Worm (Caenorhabditis elegans): ENCODE measurements around the gene C25H3.11.

Gene C25H3.11

ce11 chrII:5735744-5736143 lies 46.9 kb upstream of the C25H3.11 start:
- TF ChIP-seq blmp-1 (tag; optimal IDR thresholded peaks at IDR 0.05) (peak; percentile 30), nhr-85 (tag) (peak; percentile 45), nhr-28 (tag; optimal IDR thresholded peaks at IDR 0.05) (no peak), pqm-1 (tag; optimal IDR thresholded peaks at IDR 0.05) (no peak), unc-62 (GFP tag; optimal IDR thresholded peaks at IDR 0.05) (no peak), mef-2 (tag; optimal IDR thresholded peaks at IDR 0.05) (no peak), ztf-11 (tag; optimal IDR thresholded peaks at IDR 0.05) (no peak), dsc-1 (tag; optimal IDR thresholded peaks at IDR 0.05) (no peak)

DNA sequence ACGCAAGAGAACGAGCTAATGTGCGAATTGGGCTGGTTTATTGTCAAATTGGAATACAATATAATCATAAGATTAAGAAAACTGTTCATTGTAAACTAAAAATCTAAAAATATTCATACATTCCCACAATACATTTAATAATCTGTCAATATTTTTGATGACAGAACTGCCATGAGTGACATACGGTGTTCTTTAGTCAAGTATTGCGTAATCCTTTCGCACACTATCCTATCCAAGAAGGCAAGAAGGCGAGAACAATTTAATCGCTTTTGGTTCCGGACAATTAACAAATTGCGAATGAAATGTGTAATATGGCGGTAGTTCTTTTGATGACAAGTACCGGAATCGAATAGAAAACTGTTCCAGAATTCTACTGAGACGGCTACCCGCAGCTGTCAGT lies 46.0 kb upstream of the C25H3.11 start:
- no peak for TF ChIP-seq grh-1 (GFP tag; IDR thresholded peaks at IDR 0.05)
- no peak for TF ChIP-seq lsy-2 (tag; optimal IDR thresholded peaks at IDR 0.05)
- no peak for TF ChIP-seq nhr-19 (GFP tag; conservative IDR thresholded peaks at IDR 0.05)
- TF ChIP-seq skn-1 (tag; optimal IDR thresholded peaks at IDR 0.05) = no peak

DNA sequence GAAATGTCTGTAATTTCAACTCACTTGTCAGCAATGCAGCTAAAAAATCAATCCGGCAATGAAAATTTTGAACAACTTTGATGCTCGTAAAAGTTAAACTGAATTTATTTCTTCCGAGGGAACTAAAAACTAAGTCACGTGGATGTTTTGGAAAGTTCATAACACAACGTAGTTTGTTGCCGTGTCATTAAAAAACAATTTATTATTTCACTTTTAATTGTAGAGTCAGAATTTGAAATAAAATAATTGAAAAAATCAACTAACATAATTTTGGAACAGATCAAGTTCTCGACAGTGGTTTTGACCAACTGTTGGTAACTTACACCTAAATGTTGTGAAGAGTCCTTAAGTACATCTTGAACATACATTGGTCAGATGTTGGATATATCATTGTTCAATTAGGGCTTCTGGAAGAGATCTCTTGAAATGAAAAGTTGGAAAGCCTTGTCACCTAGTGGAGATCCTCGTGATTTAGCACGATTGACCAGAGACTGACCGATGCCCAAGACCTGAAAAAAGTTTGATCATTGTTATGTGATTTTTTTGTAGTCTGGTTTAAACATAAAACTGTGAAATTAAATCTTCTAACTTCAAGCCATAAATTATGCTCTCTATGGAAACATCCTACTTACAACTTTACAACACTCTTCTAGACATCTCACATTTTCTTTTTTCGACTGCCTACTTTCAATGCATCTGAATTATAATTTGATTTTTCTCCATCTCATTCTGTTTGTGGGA lies 41.7 kb upstream of the C25H3.11 start, which contains the start of the genes C18A3.7 and C18A3.11:
Gene C18A3.7, minus strand, starts transcription at position 101 of the 741 bp plus-strand sequence.
Gene C18A3.11, plus strand, starts transcription at position 691 of the 741 bp plus-strand sequence.
- TF ChIP-seq blmp-1 (tag; optimal IDR thresholded peaks at IDR 0.05) = no peak
- TF ChIP-seq hlh-4 (tag; optimal IDR thresholded peaks at IDR 0.05) = no peak
- TF ChIP-seq lin-35 (GFP tag; optimal IDR thresholded peaks at IDR 0.05) = no peak

DNA sequence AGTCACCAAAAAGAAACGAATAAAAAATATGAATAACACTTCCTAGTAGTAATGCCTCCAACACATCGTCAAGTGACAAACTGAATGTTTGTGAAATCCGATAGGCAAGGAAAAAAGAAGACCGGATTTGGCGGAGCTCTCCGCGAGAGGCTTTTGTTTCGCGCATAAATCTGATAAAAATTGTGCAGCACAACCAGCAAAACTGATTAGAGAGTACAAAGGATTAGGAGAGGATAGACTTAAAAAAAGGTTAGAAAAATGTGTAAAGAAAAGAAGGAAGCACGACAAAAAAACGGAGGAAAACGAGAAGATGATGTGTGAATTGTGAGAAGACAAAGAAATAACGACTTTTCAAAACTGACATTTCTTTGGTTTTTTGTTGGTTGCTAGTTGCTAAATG lies 38.9 kb upstream of the C25H3.11 start, which contains the start of gene rab-3:
Gene rab-3, minus strand, starts transcription at position 147 of the 400 bp plus-strand sequence.
- TF ChIP-seq ceh-82 (tag; optimal IDR thresholded peaks at IDR 0.05) (peak in 1 of 3 experiments; percentile 11), elt-2 (tag; optimal IDR thresholded peaks at IDR 0.05) (no peak), nhr-237 (tag; optimal IDR thresholded peaks at IDR 0.05) (no peak), lin-14 (GFP tag; optimal IDR thresholded peaks at IDR 0.05) (peak; percentile 62), ces-1 (GFP tag; optimal IDR thresholded peaks at IDR 0.05) (peak; percentile 57), C34B4.2 (tag; optimal IDR thresholded peaks at IDR 0.05) (no peak), fkh-10 (GFP tag; optimal IDR thresholded peaks at IDR 0.05) (peak; percentile 91)

- TF ChIP-seq snu-23 (GFP tag; optimal IDR thresholded peaks at IDR 0.05) (peak; percentile 61), fkh-10 (GFP tag; optimal IDR thresholded peaks at IDR 0.05) (peak; percentile 85), egl-27 (tag; optimal IDR thresholded peaks at IDR 0.05) (no peak), vab-15 (tag; optimal IDR thresholded peaks at IDR 0.05) (no peak), mep-1 (tag; optimal IDR thresholded peaks at IDR 0.05) (peak; percentile 46), isw-1 (GFP tag; IDR thresholded peaks at IDR 0.05) (peak; percentile 58), elt-3 (tag; optimal IDR thresholded peaks at IDR 0.05) (no peak), sox-4 (tag; optimal IDR thresholded peaks at IDR 0.05) (no peak), unc-86 (tag; optimal IDR thresholded peaks at IDR 0.05) (peak; percentile 67), nhr-28 (tag; optimal IDR thresholded peaks at IDR 0.05) (no peak), elt-2 (tag; optimal IDR thresholded peaks at IDR 0.05) (no peak), F16B12.6 (tag; optimal IDR thresholded peaks at IDR 0.05) (peak; percentile 6), ceh-63 (GFP tag; optimal IDR thresholded peaks at IDR 0.05) (no peak), ceh-82 (tag; optimal IDR thresholded peaks at IDR 0.05) (peak in 2 of 3 experiments; percentile 35 to 86), pag-3 (tag; optimal IDR thresholded peaks at IDR 0.05; ENCODE audit: borderline replicate concordance, insufficient read depth) (no peak), irx-1 (tag; optimal IDR thresholded peaks at IDR 0.05) (peak; percentile 5), nhr-47 (tag; optimal IDR thresholded peaks at IDR 0.05) (peak; percentile 51), dsc-1 (tag; optimal IDR thresholded peaks at IDR 0.05) (peak; percentile 0), lin-14 (GFP tag; optimal IDR thresholded peaks at IDR 0.05) (peak; percentile 93), lin-13 (GFP tag; optimal IDR thresholded peaks at IDR 0.05) (peak; percentile 49), ceh-88 (GFP tag; IDR thresholded peaks at IDR 0.05) (no peak), rnt-1 (tag; optimal IDR thresholded peaks at IDR 0.05) (no peak), zag-1 (tag; optimal IDR thresholded peaks at IDR 0.05) (peak; percentile 70), nhr-76 (tag; optimal IDR thresholded peaks at IDR 0.05) (no peak), fos-1 (tag; optimal IDR thresholded peaks at IDR 0.05) (peak; percentile 64), skn-1 (tag; optimal IDR thresholded peaks at IDR 0.05) (peak; percentile 33), lsy-2 (tag; optimal IDR thresholded peaks at IDR 0.05) (peak in 1 of 2 experiments; percentile 71), unc-62 (GFP tag; optimal IDR thresholded peaks at IDR 0.05) (no peak), nhr-77 (tag; optimal IDR thresholded peaks at IDR 0.05) (peak; percentile 1), efl-3 (GFP tag; optimal IDR thresholded peaks at IDR 0.05) (no peak), tbx-2 (tag; optimal IDR thresholded peaks at IDR 0.05) (peak; percentile 36)
Measured at ce11 chrII:5725094-5725493, 36.3 kb upstream of the C25H3.11 start.
